Worm (Caenorhabditis elegans): ENCODE data around the gene Y59H11AM.4.

The Y59H11AM.4 gene

ce11 chrIV:8542272-8542671 lies 27.9 kb downstream of the Y59H11AM.4 start (continued):
- TF ChIP-seq nhr-25 (tag; optimal IDR thresholded peaks at IDR 0.05; ENCODE audit: borderline replicate concordance, insufficient read depth) (no peak), F49E8.2 (tag; optimal IDR thresholded peaks at IDR 0.05; ENCODE audit: borderline replicate concordance) (no peak), lin-13 (GFP tag; optimal IDR thresholded peaks at IDR 0.05) (no peak), nhr-237 (tag; optimal IDR thresholded peaks at IDR 0.05) (no peak), mep-1 (tag; optimal IDR thresholded peaks at IDR 0.05) (peak; percentile 17), nhr-28 (tag; optimal IDR thresholded peaks at IDR 0.05) (peak; percentile 74), nhr-41 (GFP tag; IDR thresholded peaks at IDR 0.05) (no peak), ceh-82 (tag; optimal IDR thresholded peaks at IDR 0.05) (no peak), skn-1 (tag; optimal IDR thresholded peaks at IDR 0.05) (no peak), ctbp-1 (GFP tag; IDR thresholded peaks at IDR 0.05) (no peak), pha-4 (GFP tag; IDR thresholded peaks at IDR 0.05) (0 out of 2 replicates have a peak, but pooled peaks have one; percentile 38), pha-4 (tag; optimal IDR thresholded peaks at IDR 0.05) (no peak), dmd-9 (GFP tag; IDR thresholded peaks at IDR 0.05) (no peak), daf-19 (GFP tag; conservative IDR thresholded peaks at IDR 0.05) (no peak), F37D6.2 (tag; optimal IDR thresholded peaks at IDR 0.05) (no peak), ama-1 (optimal IDR thresholded peaks at IDR 0.05) (no peak), dmd-8 (GFP tag; IDR thresholded peaks at IDR 0.05) (no peak), F44E2.7 (GFP tag; IDR thresholded peaks at IDR 0.05) (no peak), nhr-6 (tag; optimal IDR thresholded peaks at IDR 0.05) (no peak), snpc-4 (tag; optimal IDR thresholded peaks at IDR 0.05) (no peak), aha-1 (tag) (peak; percentile 20), D1046.2 (GFP tag; IDR thresholded peaks at IDR 0.05) (no peak), nhr-102 (tag; optimal IDR thresholded peaks at IDR 0.05) (no peak), ceh-28 (tag; optimal IDR thresholded peaks at IDR 0.05) (no peak), php-3 (GFP tag; IDR thresholded peaks at IDR 0.05) (peak; percentile 41; the same call in 1 of the 2 replicates), ztf-7 (tag; optimal IDR thresholded peaks at IDR 0.05) (no peak), pqm-1 (tag; optimal IDR thresholded peaks at IDR 0.05) (peak; percentile 86), Y48G9A.11 (GFP tag; IDR thresholded peaks at IDR 0.05) (no peak), rbr-2 (tag; optimal IDR thresholded peaks at IDR 0.05) (no peak), zfp-3 (GFP tag; conservative IDR thresholded peaks at IDR 0.05) (no peak), lin-29 (GFP tag; IDR thresholded peaks at IDR 0.05) (no peak), dve-1 (tag; optimal IDR thresholded peaks at IDR 0.05; ENCODE audit: insufficient read depth) (peak; percentile 27), egl-43 (GFP tag; IDR thresholded peaks at IDR 0.05) (no peak), unc-130 (GFP tag; optimal IDR thresholded peaks at IDR 0.05) (no peak), ceh-32 (tag; optimal IDR thresholded peaks at IDR 0.05; ENCODE audit: poor library complexity) (no peak), nhr-77 (tag; optimal IDR thresholded peaks at IDR 0.05) (peak; percentile 15), tra-1 (GFP tag; IDR thresholded peaks at IDR 0.05) (no peak), lim-7 (GFP tag; IDR thresholded peaks at IDR 0.05) (no peak), ceh-62 (tag; optimal IDR thresholded peaks at IDR 0.05) (no peak), ztf-11 (tag; optimal IDR thresholded peaks at IDR 0.05) (no peak), daf-8 (GFP tag; IDR thresholded peaks at IDR 0.05) (no peak), nhr-48 (tag; optimal IDR thresholded peaks at IDR 0.05) (peak; percentile 13), Y5F2A.4 (GFP tag; optimal IDR thresholded peaks at IDR 0.05) (no peak), hlh-11 (tag; optimal IDR thresholded peaks at IDR 0.05) (no peak), aly-2 (tag; optimal IDR thresholded peaks at IDR 0.05) (no peak), T26A8.4 (GFP tag; IDR thresholded peaks at IDR 0.05) (no peak), gei-8 (GFP tag; optimal IDR thresholded peaks at IDR 0.05) (no peak)
